Fruit fly (Drosophila melanogaster): ENCODE results near the gene Ccdc85.
A peak's percentile ranks its signal among the peaks of the same experiment; 100 is the strongest.

Gene Ccdc85

dm6 chr2L:3055710-3056447, 56.8 kb downstream of the Ccdc85 start (continued):
- peak; percentile 12 for TF ChIP-seq CG8281 (tag; optimal IDR thresholded peaks at IDR 0.05)
- no peak for TF ChIP-seq CG42726 (GFP tag; IDR thresholded peaks at IDR 0.05; ENCODE audit: partially characterized antibody)
- peak; percentile 34 for TF ChIP-seq zfh2 (GFP tag; optimal IDR thresholded peaks at IDR 0.05)
- peak; percentile 44 for TF ChIP-seq CG6689 (GFP tag; IDR thresholded peaks at IDR 0.05)
- TF ChIP-seq pho (GFP tag; optimal IDR thresholded peaks at IDR 0.05) = peak; percentile 31
- TF ChIP-seq CG34224 (GFP tag; IDR thresholded peaks at IDR 0.05; ENCODE audit: partially characterized antibody) = peak; percentile 24; the same call in 1 of the 3 replicates
- peak; percentile 56; the same call in 1 of the 2 replicates for TF ChIP-seq amos (GFP tag; IDR thresholded peaks at IDR 0.05; ENCODE audit: partially characterized antibody)
- TF ChIP-seq CG9817 (tag; optimal IDR thresholded peaks at IDR 0.05) = peak; percentile 5
- no peak for TF ChIP-seq CG6854 (GFP tag; optimal IDR thresholded peaks at IDR 0.05)
- TF ChIP-seq CG12219 (GFP tag; optimal IDR thresholded peaks at IDR 0.05) = no peak
- peak; percentile 5; the same call in 1 of the 2 replicates for TF ChIP-seq al (GFP tag; IDR thresholded peaks at IDR 0.05)
- TF ChIP-seq crc (GFP tag; optimal IDR thresholded peaks at IDR 0.05) = peak; percentile 20
- peak; percentile 45 for TF ChIP-seq phol (tag; optimal IDR thresholded peaks at IDR 0.05)
- TF ChIP-seq tgo (GFP tag; IDR thresholded peaks at IDR 0.05) = no peak
- no peak for TF ChIP-seq CG30431 (GFP tag; optimal IDR thresholded peaks at IDR 0.05)
- TF ChIP-seq CG11504 (tag; optimal IDR thresholded peaks at IDR 0.05) = peak; percentile 67
- peak; percentile 59 for TF ChIP-seq dmrt99B (tag; optimal IDR thresholded peaks at IDR 0.05)
- TF ChIP-seq kah (GFP tag; optimal IDR thresholded peaks at IDR 0.05) = no peak
- peak; percentile 64 for TF ChIP-seq sug (tag; optimal IDR thresholded peaks at IDR 0.05)
- TF ChIP-seq ttk (GFP tag; IDR thresholded peaks at IDR 0.05) = no peak
- TF ChIP-seq az2 (GFP tag; optimal IDR thresholded peaks at IDR 0.05) = peak; percentile 66
- peak; percentile 31 for TF ChIP-seq pnt (GFP tag; optimal IDR thresholded peaks at IDR 0.05)
- TF ChIP-seq CG7839 (tag; optimal IDR thresholded peaks at IDR 0.05) = peak; percentile 56
- peak; percentile 55 for TF ChIP-seq tio (GFP tag; optimal IDR thresholded peaks at IDR 0.05)
- peak; percentile 52 for TF ChIP-seq CG4424 (GFP tag; optimal IDR thresholded peaks at IDR 0.05)
- peak; percentile 56 for TF ChIP-seq nmo (GFP tag; optimal IDR thresholded peaks at IDR 0.05)
- peak; percentile 12 for TF ChIP-seq Fer1 (GFP tag; optimal IDR thresholded peaks at IDR 0.05)
- no peak for TF ChIP-seq pb (GFP tag; optimal IDR thresholded peaks at IDR 0.05)
- TF ChIP-seq cg (GFP tag; optimal IDR thresholded peaks at IDR 0.05) = no peak
- TF ChIP-seq caup (GFP tag; optimal IDR thresholded peaks at IDR 0.05; ENCODE audit: severe bottlenecking) = no peak
- TF ChIP-seq Antp (GFP tag; optimal IDR thresholded peaks at IDR 0.05) = peak; percentile 29
- peak; percentile 71 for TF ChIP-seq CG18619 (GFP tag; optimal IDR thresholded peaks at IDR 0.05)
- no peak for TF ChIP-seq mirr (GFP tag; optimal IDR thresholded peaks at IDR 0.05)
- peak; percentile 46 for TF ChIP-seq CG13287 (GFP tag; IDR thresholded peaks at IDR 0.05; ENCODE audit: partially characterized antibody)
- no peak for TF ChIP-seq CG4854 (GFP tag; optimal IDR thresholded peaks at IDR 0.05)
- TF ChIP-seq repo (GFP tag; optimal IDR thresholded peaks at IDR 0.05) = no peak
- TF ChIP-seq CG8924 (tag; optimal IDR thresholded peaks at IDR 0.05) = peak; percentile 46
- TF ChIP-seq CG9932 (GFP tag; IDR thresholded peaks at IDR 0.05) = peak; percentile 55; the same call in 1 of the 2 replicates
- TF ChIP-seq CG17612 (GFP tag; IDR thresholded peaks at IDR 0.05) = no peak
- TF ChIP-seq croc (GFP tag; conservative IDR thresholded peaks at IDR 0.05) = no peak
- peak; percentile 91 for TF ChIP-seq CG7987 (GFP tag; optimal IDR thresholded peaks at IDR 0.05)
- no peak for TF ChIP-seq CG3163 (GFP tag; optimal IDR thresholded peaks at IDR 0.05)
- TF ChIP-seq CG17829 (tag; optimal IDR thresholded peaks at IDR 0.05) = no peak
- no peak for TF ChIP-seq CG6765 (GFP tag; optimal IDR thresholded peaks at IDR 0.05)
- TF ChIP-seq Nf-YB (GFP tag; optimal IDR thresholded peaks at IDR 0.05) = no peak
- TF ChIP-seq grn (GFP tag; optimal IDR thresholded peaks at IDR 0.05) = peak; percentile 70
- TF ChIP-seq Bdp1 (GFP tag; optimal IDR thresholded peaks at IDR 0.05) = peak; percentile 11
- TF ChIP-seq CG17186 (GFP tag; optimal IDR thresholded peaks at IDR 0.05) = no peak
- no peak for TF ChIP-seq otp (GFP tag; IDR thresholded peaks at IDR 0.05)

All from whole organism, embryonic.